Fruit fly (Drosophila melanogaster): ENCODE measurements around the gene CG18301.

CG18301 gene

DNA sequence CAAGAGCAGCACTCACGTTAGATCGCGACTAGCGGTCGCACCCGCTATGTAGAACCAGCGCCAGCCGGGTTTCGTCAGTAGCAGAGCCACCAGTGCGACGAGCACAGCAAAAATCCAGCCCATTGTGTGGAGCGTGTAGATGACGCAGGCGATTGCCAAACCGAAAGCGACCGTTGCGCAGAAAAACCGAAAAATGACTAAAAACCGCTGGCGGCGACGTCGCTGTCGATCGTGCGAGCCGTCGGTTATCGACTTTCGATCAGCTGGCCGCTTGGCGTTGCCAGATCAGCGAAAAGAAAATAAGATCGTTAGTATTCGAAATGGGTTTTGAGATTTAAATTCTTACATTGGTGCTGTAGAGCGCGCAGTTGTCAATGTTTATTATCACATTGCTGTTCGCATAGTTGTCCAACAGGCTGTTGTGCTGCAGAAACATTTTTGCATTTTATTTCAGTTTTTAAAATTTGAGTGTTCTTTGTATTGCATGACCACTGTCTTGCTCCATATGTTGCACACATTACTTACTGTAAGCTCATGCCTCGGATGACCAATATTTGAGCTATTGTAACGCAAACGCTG, 15.1 kb upstream of the CG18301 start (continued):
- peak; percentile 30; the same call in 1 of the 3 replicates for TF ChIP-seq CG6163 (GFP tag; IDR thresholded peaks at IDR 0.05)
- TF ChIP-seq cyc (GFP tag; optimal IDR thresholded peaks at IDR 0.05): peak; percentile 42
- TF ChIP-seq eg (GFP tag; IDR thresholded peaks at IDR 0.05): peak; percentile 71; the same call in 2 of the 3 replicates
- peak; percentile 48 for TF ChIP-seq CG31627 (GFP tag; optimal IDR thresholded peaks at IDR 0.05)
- TF ChIP-seq OdsH (GFP tag; optimal IDR thresholded peaks at IDR 0.05): peak; percentile 42
- TF ChIP-seq Gug (GFP tag; IDR thresholded peaks at IDR 0.05): no peak
- TF ChIP-seq net (GFP tag; optimal IDR thresholded peaks at IDR 0.05): peak; percentile 32
- peak; percentile 16 for TF ChIP-seq CG10669 (GFP tag; optimal IDR thresholded peaks at IDR 0.05)
- peak; percentile 49 for TF ChIP-seq Smox (GFP tag; optimal IDR thresholded peaks at IDR 0.05)
- TF ChIP-seq CG11902 (GFP tag; optimal IDR thresholded peaks at IDR 0.05): no peak
- peak in 1 of 2 experiments; percentile 10 for TF ChIP-seq salr (GFP tag; optimal IDR thresholded peaks at IDR 0.05)
- peak; percentile 63 for TF ChIP-seq CG3919 (GFP tag; optimal IDR thresholded peaks at IDR 0.05)
- TF ChIP-seq svp (GFP tag): peak; percentile 79
- TF ChIP-seq achi (GFP tag; optimal IDR thresholded peaks at IDR 0.05): peak; percentile 28
- peak; percentile 5 for TF ChIP-seq lz (GFP tag; optimal IDR thresholded peaks at IDR 0.05)
- TF ChIP-seq CG7368 (GFP tag; optimal IDR thresholded peaks at IDR 0.05): peak; percentile 61
- TF ChIP-seq CG34406 (GFP tag; optimal IDR thresholded peaks at IDR 0.05): peak; percentile 18
- TF ChIP-seq CG3032 (tag; optimal IDR thresholded peaks at IDR 0.05): no peak
- TF ChIP-seq Sox14 (GFP tag; optimal IDR thresholded peaks at IDR 0.05): peak; percentile 56
- TF ChIP-seq ss (GFP tag; optimal IDR thresholded peaks at IDR 0.05): peak; percentile 43 to 51
- TF ChIP-seq Eip75B (GFP tag; optimal IDR thresholded peaks at IDR 0.05): peak; percentile 37
- TF ChIP-seq Blimp-1 (GFP tag; optimal IDR thresholded peaks at IDR 0.05): no peak
- TF ChIP-seq Eip93F (GFP tag; optimal IDR thresholded peaks at IDR 0.05): peak; percentile 42
- no peak for TF ChIP-seq Sox102F (GFP tag; optimal IDR thresholded peaks at IDR 0.05)
- TF ChIP-seq CG1621 (tag; optimal IDR thresholded peaks at IDR 0.05): peak; percentile 18

DNA sequence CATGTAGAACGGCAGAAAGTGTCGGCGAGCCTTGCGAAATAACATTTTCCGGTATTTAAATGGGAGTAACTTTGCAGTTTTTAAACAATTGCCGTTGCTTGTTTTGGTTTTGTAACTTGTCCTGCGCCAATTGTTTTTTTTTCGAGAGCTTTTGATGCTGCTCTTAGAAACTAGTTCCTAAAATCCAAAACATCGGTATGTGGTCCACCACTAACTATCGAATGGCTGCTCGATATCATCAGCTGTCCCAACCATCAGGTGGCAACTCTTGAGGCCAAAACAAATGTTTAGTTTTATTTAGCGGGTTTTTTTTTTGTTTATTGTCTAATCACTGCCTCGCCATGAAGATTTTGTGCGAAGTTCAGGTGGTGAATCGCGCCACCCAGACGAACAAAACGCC, 14.5 kb upstream of the CG18301 start, which contains the start of the genes Fatp1 and Lrr47:
Fatp1 (minus strand) TSS at position 134 of the 400 bp plus-strand sequence.
Lrr47 (plus strand) TSS at position 251 of the 400 bp plus-strand sequence.
- TF ChIP-seq Eip78C (GFP tag) (peak; percentile 1), achi (GFP tag; optimal IDR thresholded peaks at IDR 0.05) (no peak), fkh (GFP tag; optimal IDR thresholded peaks at IDR 0.05) (peak; percentile 36), CG6163 (GFP tag; IDR thresholded peaks at IDR 0.05) (peak; percentile 27; the same call in 2 of the 3 replicates), esn (GFP tag; optimal IDR thresholded peaks at IDR 0.05) (peak; percentile 0)

DNA sequence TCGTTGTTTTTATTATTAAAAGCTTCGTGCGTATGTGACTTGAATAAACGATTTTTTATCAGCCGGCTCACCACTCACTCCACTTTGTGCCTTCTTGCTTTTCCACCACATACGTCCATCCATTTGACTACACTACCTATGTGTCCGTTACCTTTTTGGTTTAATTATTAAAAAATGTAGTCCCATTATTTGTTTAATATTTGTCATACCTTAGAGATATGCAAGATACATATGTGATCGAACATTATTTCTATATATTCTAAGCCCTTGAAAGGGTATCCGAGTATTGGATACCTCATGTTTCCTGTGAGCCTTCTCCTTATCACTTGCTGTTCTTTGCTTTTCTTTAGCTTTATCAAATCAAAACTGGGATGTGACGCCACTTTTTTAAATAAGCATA, 12.4 kb upstream of the CG18301 start:
- TF ChIP-seq Ets96B (tag; optimal IDR thresholded peaks at IDR 0.05) (peak; percentile 91), dsx (GFP tag; optimal IDR thresholded peaks at IDR 0.05; ENCODE audit: poor library complexity, severe bottlenecking) (peak; percentile 86), achi (GFP tag; optimal IDR thresholded peaks at IDR 0.05) (peak; percentile 83), CG8632 (GFP tag; optimal IDR thresholded peaks at IDR 0.05) (peak; percentile 85), CG15336 (GFP tag; IDR thresholded peaks at IDR 0.05) (peak; percentile 82), fkh (GFP tag; optimal IDR thresholded peaks at IDR 0.05) (no peak), eg (GFP tag; IDR thresholded peaks at IDR 0.05) (peak; percentile 86), pdm3 (GFP tag; optimal IDR thresholded peaks at IDR 0.05) (peak; percentile 89), CG6808 (GFP tag; optimal IDR thresholded peaks at IDR 0.05) (peak; percentile 77), Eip93F (GFP tag; optimal IDR thresholded peaks at IDR 0.05) (peak; percentile 47), dac (GFP tag; optimal IDR thresholded peaks at IDR 0.05) (no peak), topi (GFP tag; optimal IDR thresholded peaks at IDR 0.05) (peak; percentile 90), CG31627 (GFP tag; optimal IDR thresholded peaks at IDR 0.05) (peak; percentile 90), Eip75B (GFP tag; optimal IDR thresholded peaks at IDR 0.05) (peak; percentile 87), svp (GFP tag) (peak; percentile 96), Sox15 (GFP tag; optimal IDR thresholded peaks at IDR 0.05) (peak; percentile 80), CG8319 (GFP tag; optimal IDR thresholded peaks at IDR 0.05) (peak; percentile 80), fd85E (GFP tag; optimal IDR thresholded peaks at IDR 0.05) (peak; percentile 52), CG6276 (GFP tag; optimal IDR thresholded peaks at IDR 0.05) (peak; percentile 67), Lpt (GFP tag; optimal IDR thresholded peaks at IDR 0.05) (peak; percentile 62), CG4318 (GFP tag; optimal IDR thresholded peaks at IDR 0.05) (peak; percentile 24), Gug (GFP tag; IDR thresholded peaks at IDR 0.05) (peak; percentile 63), Sox102F (GFP tag; optimal IDR thresholded peaks at IDR 0.05) (peak; percentile 90), salr (GFP tag; optimal IDR thresholded peaks at IDR 0.05) (peak; percentile 17 to 72), esn (GFP tag; optimal IDR thresholded peaks at IDR 0.05) (peak; percentile 94), Sox14 (GFP tag; optimal IDR thresholded peaks at IDR 0.05) (peak; percentile 91), CG11762 (GFP tag; optimal IDR thresholded peaks at IDR 0.05; ENCODE audit: insufficient read depth) (peak; percentile 63), Ets21C (GFP tag; optimal IDR thresholded peaks at IDR 0.05) (peak; percentile 77), CG16779 (tag; optimal IDR thresholded peaks at IDR 0.05) (peak; percentile 58)
